Worm (Caenorhabditis elegans) whole organism, early embryonic: ENCODE results near the gene osm-6.

Experiments used
- B0310.2 ChIP-seq: sonication (generic microtip); optimal IDR thresholded peaks from 2 replicates; lab custom pipeline; 2016; ENCODE audit warnings: mild to moderate bottlenecking, missing genetic modification characterization, missing compliant biosample characterization
- F13C5.2 ChIP-seq: sonication (generic microtip); optimal IDR thresholded peaks from 2 replicates; lab custom pipeline; 2017; ENCODE audit warnings: mild to moderate bottlenecking, missing genetic modification characterization, inconsistent platforms, missing compliant biosample characterization
- aly-1 ChIP-seq: sonication (generic microtip); optimal IDR thresholded peaks from 2 replicates; lab custom pipeline; 2016; ENCODE audit warnings: missing genetic modification characterization, missing compliant biosample characterization
- ama-1 ChIP-seq: fragments of 150-350 bp; optimal IDR thresholded peaks from 2 replicates; lab custom pipeline; 2014
- ceh-13 ChIP-seq: fragments of 200-800 bp; sonication (Bioruptor generic); optimal IDR thresholded peaks from 2 replicates; lab custom pipeline; 2018; ENCODE audit warnings: mild to moderate bottlenecking, missing genetic modification characterization, missing compliant biosample characterization
- ceh-36 ChIP-seq: sonication (generic microtip); optimal IDR thresholded peaks from 2 replicates; lab custom pipeline; 2016; ENCODE audit warnings: missing genetic modification characterization, inconsistent platforms, missing compliant biosample characterization
- ets-7 ChIP-seq: sonication (generic microtip); optimal IDR thresholded peaks from 2 replicates; lab custom pipeline; 2016; ENCODE audit warnings: missing genotype, missing genetic modification characterization, missing compliant biosample characterization
- flt-1 ChIP-seq: fragments of 200-800 bp; sonication (Bioruptor generic); IDR thresholded peaks from 2 replicates; pipeline ENCODE4 v1.3.6; 2022; ENCODE audit warnings: missing genetic modification characterization, missing compliant biosample characterization
- hmbx-1 ChIP-seq: sonication (generic microtip); optimal IDR thresholded peaks from 2 replicates; lab custom pipeline; 2016; ENCODE audit warnings: mild to moderate bottlenecking, missing genetic modification characterization, missing compliant biosample characterization
- hmg-4 ChIP-seq: fragments of 200-800 bp; sonication (Bioruptor generic); optimal IDR thresholded peaks from 2 replicates; lab custom pipeline; 2018; ENCODE audit warnings: mild to moderate bottlenecking, missing genetic modification characterization, missing compliant biosample characterization
- hnd-1 ChIP-seq: sonication (generic microtip); optimal IDR thresholded peaks from 2 replicates; lab custom pipeline; 2016; ENCODE audit warnings: missing genetic modification characterization, missing compliant biosample characterization
- pes-1 ChIP-seq: fragments of 200-800 bp; sonication (Bioruptor generic); IDR thresholded peaks from 2 replicates; pipeline ENCODE4 v1.3.6; 2022; ENCODE audit warnings: missing genetic modification reagents, missing genetic modification characterization, missing compliant biosample characterization
- scrt-1 ChIP-seq: fragments of 200-800 bp; sonication (Bioruptor generic); IDR thresholded peaks from 2 replicates; pipeline ENCODE4 v1.3.6; 2022; ENCODE audit warnings: missing genetic modification characterization, missing compliant biosample characterization
- sea-1 ChIP-seq: fragments of 200-800 bp; sonication (Bioruptor generic); conservative IDR thresholded peaks from 2 replicates; pipeline ENCODE4 v1.3.6; 2022; ENCODE audit warnings: missing genetic modification characterization, missing compliant biosample characterization
- tbx-11 ChIP-seq: fragments of 200-800 bp; sonication (Bioruptor generic); IDR thresholded peaks from 2 replicates; pipeline ENCODE4 v1.3.6; 2022; ENCODE audit warnings: missing genetic modification characterization, missing compliant biosample characterization
- tbx-37 ChIP-seq: fragments of 200-800 bp; sonication (Bioruptor generic); conservative IDR thresholded peaks from 2 replicates; pipeline ENCODE4 v1.3.6; 2022; ENCODE audit warnings: missing genetic modification reagents, missing genetic modification characterization, missing compliant biosample characterization
- tra-4 ChIP-seq: sonication (generic microtip); optimal IDR thresholded peaks from 2 replicates; lab custom pipeline; 2017; ENCODE audit warnings: missing genetic modification characterization, missing compliant biosample characterization

The osm-6 gene

DNA sequence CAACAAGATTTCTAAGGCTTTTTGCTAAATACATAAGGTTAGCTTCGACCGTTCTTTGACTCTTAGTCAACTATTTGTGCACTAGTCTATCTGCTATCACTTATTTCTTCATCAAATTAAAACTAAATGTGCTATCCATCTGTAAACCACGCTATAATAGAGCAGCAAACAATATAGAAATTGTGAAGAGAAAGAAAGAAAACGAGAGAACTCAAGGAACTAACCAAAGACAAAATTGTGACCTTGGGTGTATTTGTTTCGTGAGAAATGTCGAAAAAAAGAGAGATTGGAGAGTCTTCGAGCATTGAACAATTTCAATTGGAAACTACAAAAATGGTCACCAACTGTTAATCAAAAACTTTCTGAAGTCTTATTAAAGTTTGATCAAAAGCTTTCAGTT is 42.2 kb downstream of the osm-6 start:
- TF ChIP-seq sea-1 (GFP tag; lab: Robert Waterston, UW), result no peak
- TF ChIP-seq ceh-13, result no peak
- TF ChIP-seq ama-1 (lab: Kevin White, UChicago), result no peak
- TF ChIP-seq ets-7 (tag; lab: Kevin White, UChicago), result no peak
- no peak for TF ChIP-seq tra-4 (tag; lab: Kevin White, UChicago)
- TF ChIP-seq B0310.2, result no peak
- no peak for TF ChIP-seq tbx-37 (GFP tag; lab: Robert Waterston, UW)
- no peak for TF ChIP-seq pes-1 (GFP tag; lab: Robert Waterston, UW)

- TF ChIP-seq aly-1 (tag; lab: Kevin White, UChicago) (no peak), pes-1 (GFP tag; lab: Robert Waterston, UW) (no peak)
These were observed 44.0 kb downstream of the osm-6 start for ce11 chrV:11883215-11883614.

DNA sequence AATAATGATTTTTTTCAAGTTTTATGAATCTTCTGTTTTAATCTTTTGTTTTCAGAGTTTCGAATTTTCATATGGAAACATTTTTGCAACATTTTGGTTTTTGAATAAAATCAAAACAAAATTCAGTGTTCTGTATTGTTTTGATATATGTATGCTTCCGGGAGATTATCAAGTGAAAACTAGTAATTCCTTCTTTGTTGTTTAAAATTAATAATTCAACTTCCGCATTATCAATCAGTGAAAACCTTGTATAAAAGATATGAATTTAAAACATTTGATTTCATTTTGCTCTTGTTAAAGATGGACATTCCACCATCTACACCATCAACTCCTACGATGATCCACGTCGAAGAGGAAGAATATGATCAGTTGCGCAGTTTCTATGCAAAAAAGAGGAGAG is 47.5 kb downstream of the osm-6 start, which contains the start of gene sulp-5:
Gene sulp-5 (plus strand): TSS at position 301 of the 400 bp plus-strand sequence.
- no peak for TF ChIP-seq ama-1 (lab: Kevin White, UChicago)

DNA sequence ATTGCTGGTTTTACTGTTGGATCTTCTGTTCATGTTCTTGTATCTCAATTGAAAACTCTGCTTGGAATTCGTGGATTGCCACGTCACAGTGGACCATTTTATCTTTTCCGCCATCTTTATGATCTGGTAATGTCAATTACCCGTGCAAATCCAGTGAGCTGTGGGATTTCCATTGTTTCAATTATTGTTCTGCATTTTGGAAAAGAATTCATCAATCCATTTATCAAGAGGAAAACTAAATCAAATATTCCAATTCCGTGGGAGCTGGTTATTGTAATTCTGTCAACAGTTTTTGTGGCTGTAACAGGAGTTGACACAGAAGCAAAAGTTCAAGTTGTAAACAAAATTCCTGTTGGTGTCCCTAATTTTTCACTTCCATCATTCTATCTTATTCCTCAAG is 50.6 kb downstream of the osm-6 start:
- TF ChIP-seq tbx-11 (no peak), tra-4 (tag; lab: Kevin White, UChicago) (no peak), aly-1 (tag; lab: Kevin White, UChicago) (no peak), hmg-4 (GFP tag; lab: Kevin White, UChicago) (no peak), ets-7 (tag; lab: Kevin White, UChicago) (no peak), hnd-1 (tag; lab: Kevin White, UChicago) (no peak), tbx-37 (GFP tag; lab: Robert Waterston, UW) (no peak), F13C5.2 (tag; lab: Kevin White, UChicago) (no peak), flt-1 (no peak), hmbx-1 (tag; lab: Kevin White, UChicago) (no peak), pes-1 (GFP tag; lab: Robert Waterston, UW) (no peak), ceh-13 (no peak), scrt-1 (GFP tag; lab: Robert Waterston, UW) (no peak), B0310.2 (no peak), ceh-36 (tag; lab: Kevin White, UChicago) (no peak), sea-1 (GFP tag; lab: Robert Waterston, UW) (no peak), ama-1 (lab: Kevin White, UChicago) (no peak)

- TF ChIP-seq aly-1 (tag; lab: Kevin White, UChicago) (no peak), ceh-36 (tag; lab: Kevin White, UChicago) (no peak), ets-7 (tag; lab: Kevin White, UChicago) (no peak), hmbx-1 (tag; lab: Kevin White, UChicago) (no peak), scrt-1 (GFP tag; lab: Robert Waterston, UW) (no peak), tbx-37 (GFP tag; lab: Robert Waterston, UW) (no peak), F13C5.2 (tag; lab: Kevin White, UChicago) (no peak), hmg-4 (GFP tag; lab: Kevin White, UChicago) (no peak), pes-1 (GFP tag; lab: Robert Waterston, UW) (no peak), B0310.2 (no peak)
These were observed 52.2 kb downstream of the osm-6 start, which contains the start of gene sulp-4 for ce11 chrV:11875060-11875459. Gene sulp-4, plus strand, starts transcription at chrV:11875360.
